Fruit fly (Drosophila melanogaster) whole organism, adult: Measurements from ENCODE around the gene Mipp2.

Source experiments
- CG33017 ChIP-seq: fragments of 200-800 bp; sonication (Bioruptor generic); optimal IDR thresholded peaks from 2 replicates; lab custom pipeline; 2018; ENCODE audit warnings: missing biosample characterization, mild to moderate bottlenecking, missing genetic modification characterization, moderate library complexity
- Crg-1 ChIP-seq: fragments of 200-800 bp; sonication (Bioruptor generic); optimal IDR thresholded peaks from 2 replicates; lab custom pipeline; 2016; ENCODE audit warnings: missing biosample characterization, missing genetic modification characterization
- ovo ChIP-seq: fragments of 200-800 bp; sonication (Bioruptor generic); optimal IDR thresholded peaks from 2 replicates; lab custom pipeline; 2016; ENCODE audit warnings: missing biosample characterization, missing genetic modification characterization
- toe ChIP-seq: fragments of 200-800 bp; sonication (Bioruptor generic); optimal IDR thresholded peaks from 2 replicates; lab custom pipeline; 2016; ENCODE audit warnings: missing biosample characterization, missing genetic modification characterization

DNA sequence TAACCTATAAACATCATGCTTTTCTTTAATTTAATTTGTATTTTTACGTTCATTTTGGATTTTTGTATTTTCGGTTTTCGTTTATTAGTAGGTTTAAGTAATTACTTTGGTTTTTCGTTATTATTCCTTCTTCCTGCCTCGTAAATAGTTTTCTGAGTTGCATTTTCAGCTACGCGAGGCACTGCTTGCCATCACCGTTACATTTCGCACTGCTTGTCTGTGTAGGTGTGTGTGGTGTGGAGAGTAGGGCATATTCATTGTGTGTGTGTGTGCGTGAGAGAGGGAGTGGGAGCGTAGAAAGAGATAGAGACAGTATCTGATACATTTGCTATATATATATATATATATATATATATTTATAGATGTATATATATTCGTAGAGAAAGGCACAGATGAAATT, 13.5 kb upstream of the Mipp2 start:
- TF ChIP-seq Crg-1, result no peak
- TF ChIP-seq toe (GFP tag; lab: Kevin White, UChicago), result no peak
- TF ChIP-seq CG33017, result no peak
- TF ChIP-seq ovo (GFP tag; lab: Kevin White, UChicago), result no peak
